Fruit fly (Drosophila melanogaster): Measurements from ENCODE around the gene pon.

Gene pon

DNA sequence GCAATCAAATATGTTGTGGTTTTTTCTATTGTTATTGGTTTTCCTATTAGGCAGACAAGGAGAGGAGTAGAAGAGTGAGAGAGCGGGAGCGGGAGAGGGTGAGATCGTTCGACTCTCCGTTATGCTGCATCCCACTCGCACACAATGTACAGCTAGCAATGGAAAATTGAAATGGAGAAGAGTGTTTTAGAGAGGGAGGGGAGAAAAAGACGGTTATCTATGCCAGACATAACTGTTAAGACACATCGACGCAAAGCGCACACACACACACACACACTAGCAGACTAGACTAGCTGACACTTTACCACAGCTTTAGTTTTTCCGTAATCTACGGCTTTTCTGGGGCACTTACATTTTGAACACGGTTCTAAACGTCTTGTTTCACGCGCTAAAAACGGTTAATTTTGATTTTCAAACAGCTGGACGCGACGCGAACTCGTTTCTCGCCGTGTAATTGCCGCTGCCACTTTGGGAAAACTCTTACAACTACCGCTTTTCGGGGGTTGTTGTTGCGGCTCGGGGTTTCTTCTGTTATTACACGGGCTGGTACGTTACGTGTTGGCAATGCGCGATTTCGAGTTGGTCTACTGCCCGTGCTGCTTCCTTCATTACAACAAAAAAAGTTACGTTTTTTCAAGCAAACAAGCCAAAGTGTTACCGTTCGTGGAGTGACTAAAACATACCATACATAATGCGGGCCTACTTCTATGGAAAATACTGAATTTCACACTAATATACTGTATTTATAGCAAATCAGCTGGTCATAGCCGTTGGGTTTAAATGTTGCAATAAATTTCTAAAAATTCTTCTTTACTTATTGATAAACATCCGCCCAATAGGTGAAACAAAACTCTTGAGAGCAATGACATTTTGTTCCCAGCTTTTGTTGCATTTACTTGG is 43.0 kb downstream of the pon start, which contains the start of gene fzr (continued):
- TF ChIP-seq eyg (GFP tag; optimal IDR thresholded peaks at IDR 0.05) = no peak
- no peak for TF ChIP-seq CG2202 (tag; optimal IDR thresholded peaks at IDR 0.05)
- no peak for TF ChIP-seq pum (GFP tag; optimal IDR thresholded peaks at IDR 0.05)
- no peak for TF ChIP-seq ken (GFP tag; IDR thresholded peaks at IDR 0.05)
- no peak for TF ChIP-seq CG6854 (GFP tag; optimal IDR thresholded peaks at IDR 0.05)
- no peak for TF ChIP-seq lola (GFP tag; optimal IDR thresholded peaks at IDR 0.05)
- no peak for TF ChIP-seq CG6254 (GFP tag; optimal IDR thresholded peaks at IDR 0.05)
- no peak for TF ChIP-seq CG15601 (tag; optimal IDR thresholded peaks at IDR 0.05)
- no peak for TF ChIP-seq CG1647 (GFP tag; optimal IDR thresholded peaks at IDR 0.05)
- TF ChIP-seq CG3407 (GFP tag; optimal IDR thresholded peaks at IDR 0.05) = no peak
- TF ChIP-seq Six4 (GFP tag; optimal IDR thresholded peaks at IDR 0.05) = no peak
- TF ChIP-seq CG11504 (tag; optimal IDR thresholded peaks at IDR 0.05) = no peak
- TF ChIP-seq CG8359 (GFP tag; optimal IDR thresholded peaks at IDR 0.05; ENCODE audit: borderline replicate concordance) = no peak
- TF ChIP-seq Aef1 (GFP tag; IDR thresholded peaks at IDR 0.05) = peak; percentile 35; the same call in 1 of the 3 replicates
- no peak for TF ChIP-seq CG3065 (GFP tag; optimal IDR thresholded peaks at IDR 0.05)
- TF ChIP-seq D19B (GFP tag; optimal IDR thresholded peaks at IDR 0.05) = no peak
- no peak for TF ChIP-seq luna (GFP tag; optimal IDR thresholded peaks at IDR 0.05)
- TF ChIP-seq ems (GFP tag; optimal IDR thresholded peaks at IDR 0.05) = no peak
- TF ChIP-seq Adf1 (GFP tag; IDR thresholded peaks at IDR 0.05) = no peak
- no peak for TF ChIP-seq C15 (GFP tag; IDR thresholded peaks at IDR 0.05)
- TF ChIP-seq rib (GFP tag; IDR thresholded peaks at IDR 0.05) = no peak
- TF ChIP-seq CG1233 (GFP tag; optimal IDR thresholded peaks at IDR 0.05) = no peak
- TF ChIP-seq ash1 (GFP tag; optimal IDR thresholded peaks at IDR 0.05) = no peak
- TF ChIP-seq prd (optimal IDR thresholded peaks at IDR 0.05) = no peak
- TF ChIP-seq prd (GFP tag; IDR thresholded peaks at IDR 0.05) = no peak
- no peak for TF ChIP-seq Chrac-16 (GFP tag; optimal IDR thresholded peaks at IDR 0.05)
- TF ChIP-seq CG6683 (GFP tag; optimal IDR thresholded peaks at IDR 0.05) = no peak
- no peak for TF ChIP-seq tio (GFP tag; optimal IDR thresholded peaks at IDR 0.05)
- no peak for TF ChIP-seq CG1024 (GFP tag; IDR thresholded peaks at IDR 0.05)
- no peak for TF ChIP-seq CG34376 (GFP tag; optimal IDR thresholded peaks at IDR 0.05)
- no peak for TF ChIP-seq CG7839 (tag; optimal IDR thresholded peaks at IDR 0.05)
- TF ChIP-seq dpn (GFP tag; optimal IDR thresholded peaks at IDR 0.05) = no peak
- peak; percentile 49 for TF ChIP-seq pros (GFP tag; optimal IDR thresholded peaks at IDR 0.05)
- no peak for TF ChIP-seq wek (GFP tag; optimal IDR thresholded peaks at IDR 0.05)
- TF ChIP-seq Rx (GFP tag; IDR thresholded peaks at IDR 0.05) = no peak
- TF ChIP-seq schlank (tag; optimal IDR thresholded peaks at IDR 0.05) = no peak
- TF ChIP-seq HLHmδ (GFP tag; optimal IDR thresholded peaks at IDR 0.05) = no peak
- no peak for TF ChIP-seq Hey (tag; optimal IDR thresholded peaks at IDR 0.05)
- TF ChIP-seq HHEX (GFP tag; optimal IDR thresholded peaks at IDR 0.05) = no peak
- no peak for TF ChIP-seq fd96Cb (tag; optimal IDR thresholded peaks at IDR 0.05)
- no peak for TF ChIP-seq br (optimal IDR thresholded peaks at IDR 0.05)
- TF ChIP-seq NC2α (GFP tag; optimal IDR thresholded peaks at IDR 0.05) = no peak
- TF ChIP-seq E2f2 (GFP tag; IDR thresholded peaks at IDR 0.05) = peak; percentile 12; the same call in 1 of the 2 replicates
- no peak for TF ChIP-seq CG15696 (tag; optimal IDR thresholded peaks at IDR 0.05)
- no peak for TF ChIP-seq jigr1 (GFP tag; IDR thresholded peaks at IDR 0.05)
- TF ChIP-seq CG10654 (GFP tag; optimal IDR thresholded peaks at IDR 0.05) = no peak
- no peak for TF ChIP-seq lab (GFP tag; optimal IDR thresholded peaks at IDR 0.05)
- peak; percentile 15 for TF ChIP-seq CG17568 (GFP tag; optimal IDR thresholded peaks at IDR 0.05)
- TF ChIP-seq CG16813 (GFP tag; IDR thresholded peaks at IDR 0.05; ENCODE audit: partially characterized antibody) = no peak
- no peak for TF ChIP-seq CG17361 (GFP tag; IDR thresholded peaks at IDR 0.05)

Data from whole organism, embryonic.